Worm (Caenorhabditis elegans): Measurements from ENCODE around the gene nduc-2.

nduc-2 gene

ce11 chrIII:2814919-2815554, 28.4 kb downstream of the nduc-2 start, which contains the start of gene tufm-1:
tufm-1 (minus strand) TSS chrIII:2814969.
- no peak for TF ChIP-seq F13C5.2 (tag; optimal IDR thresholded peaks at IDR 0.05)
- no peak for TF ChIP-seq tra-4 (tag; optimal IDR thresholded peaks at IDR 0.05)
- no peak for TF ChIP-seq hnd-1 (tag; optimal IDR thresholded peaks at IDR 0.05)

- TF ChIP-seq pes-1 (GFP tag; IDR thresholded peaks at IDR 0.05): no peak
Measured at ce11 chrIII:2816205-2816923, 29.7 kb downstream of the nduc-2 start.

ce11 chrIII:2817847-2818246, 31.2 kb downstream of the nduc-2 start:
- TF ChIP-seq B0310.2 (tag; optimal IDR thresholded peaks at IDR 0.05) (no peak), ets-7 (tag; optimal IDR thresholded peaks at IDR 0.05) (no peak), tbx-11 (GFP tag; IDR thresholded peaks at IDR 0.05) (no peak), hnd-1 (tag; optimal IDR thresholded peaks at IDR 0.05) (no peak), hmbx-1 (tag; optimal IDR thresholded peaks at IDR 0.05) (no peak), ceh-13 (GFP tag; optimal IDR thresholded peaks at IDR 0.05) (no peak), scrt-1 (GFP tag; IDR thresholded peaks at IDR 0.05) (no peak), ceh-36 (tag; optimal IDR thresholded peaks at IDR 0.05) (no peak), tra-4 (tag; optimal IDR thresholded peaks at IDR 0.05) (no peak), sea-1 (GFP tag; conservative IDR thresholded peaks at IDR 0.05) (no peak), ama-1 (optimal IDR thresholded peaks at IDR 0.05) (no peak), hmg-4 (GFP tag; optimal IDR thresholded peaks at IDR 0.05) (no peak), flt-1 (GFP tag; IDR thresholded peaks at IDR 0.05) (no peak), tbx-37 (GFP tag; conservative IDR thresholded peaks at IDR 0.05) (no peak), aly-1 (tag; optimal IDR thresholded peaks at IDR 0.05) (no peak), pes-1 (GFP tag; IDR thresholded peaks at IDR 0.05) (no peak)

ce11 chrIII:2818980-2819379, 32.3 kb downstream of the nduc-2 start, which contains the start of gene pipp-4P:
pipp-4P (plus strand) TSS chrIII:2819280.
- TF ChIP-seq F13C5.2 (tag; optimal IDR thresholded peaks at IDR 0.05) (no peak), scrt-1 (GFP tag; IDR thresholded peaks at IDR 0.05) (no peak), hmbx-1 (tag; optimal IDR thresholded peaks at IDR 0.05) (no peak), ama-1 (optimal IDR thresholded peaks at IDR 0.05) (no peak), ets-7 (tag; optimal IDR thresholded peaks at IDR 0.05) (no peak), ceh-36 (tag; optimal IDR thresholded peaks at IDR 0.05) (no peak), B0310.2 (tag; optimal IDR thresholded peaks at IDR 0.05) (no peak), tbx-37 (GFP tag; conservative IDR thresholded peaks at IDR 0.05) (no peak), hnd-1 (tag; optimal IDR thresholded peaks at IDR 0.05) (no peak), aly-1 (tag; optimal IDR thresholded peaks at IDR 0.05) (no peak), tbx-11 (GFP tag; IDR thresholded peaks at IDR 0.05) (no peak), sea-1 (GFP tag; conservative IDR thresholded peaks at IDR 0.05) (no peak), flt-1 (GFP tag; IDR thresholded peaks at IDR 0.05) (no peak), ceh-13 (GFP tag; optimal IDR thresholded peaks at IDR 0.05) (no peak), tra-4 (tag; optimal IDR thresholded peaks at IDR 0.05) (no peak), pes-1 (GFP tag; IDR thresholded peaks at IDR 0.05) (no peak), hmg-4 (GFP tag; optimal IDR thresholded peaks at IDR 0.05) (no peak)

- no peak for TF ChIP-seq ets-7 (tag; optimal IDR thresholded peaks at IDR 0.05)
- no peak for TF ChIP-seq ceh-36 (tag; optimal IDR thresholded peaks at IDR 0.05)
- no peak for TF ChIP-seq F13C5.2 (tag; optimal IDR thresholded peaks at IDR 0.05)
- TF ChIP-seq ceh-13 (GFP tag; optimal IDR thresholded peaks at IDR 0.05): no peak
- no peak for TF ChIP-seq tbx-11 (GFP tag; IDR thresholded peaks at IDR 0.05)
- no peak for TF ChIP-seq hmbx-1 (tag; optimal IDR thresholded peaks at IDR 0.05)
- no peak for TF ChIP-seq hnd-1 (tag; optimal IDR thresholded peaks at IDR 0.05)
- no peak for TF ChIP-seq tra-4 (tag; optimal IDR thresholded peaks at IDR 0.05)
- TF ChIP-seq scrt-1 (GFP tag; IDR thresholded peaks at IDR 0.05): no peak
- no peak for TF ChIP-seq sea-1 (GFP tag; conservative IDR thresholded peaks at IDR 0.05)
- no peak for TF ChIP-seq B0310.2 (tag; optimal IDR thresholded peaks at IDR 0.05)
- TF ChIP-seq ama-1 (optimal IDR thresholded peaks at IDR 0.05): no peak
- no peak for TF ChIP-seq aly-1 (tag; optimal IDR thresholded peaks at IDR 0.05)
- no peak for TF ChIP-seq pes-1 (GFP tag; IDR thresholded peaks at IDR 0.05)
Measured at ce11 chrIII:2826770-2827169, 40.1 kb downstream of the nduc-2 start, which contains the start of gene Y71H2AM.1. Y71H2AM.1 (plus strand) TSS chrIII:2827070.

ce11 chrIII:2832483-2832882, 45.8 kb downstream of the nduc-2 start, which contains the start of gene Y71H2AM.29:
Y71H2AM.29 (plus strand) TSS chrIII:2832783.
- TF ChIP-seq ceh-36 (tag; optimal IDR thresholded peaks at IDR 0.05) (no peak), aly-1 (tag; optimal IDR thresholded peaks at IDR 0.05) (no peak), flt-1 (GFP tag; IDR thresholded peaks at IDR 0.05) (no peak), hnd-1 (tag; optimal IDR thresholded peaks at IDR 0.05) (no peak), ama-1 (optimal IDR thresholded peaks at IDR 0.05) (no peak), tbx-11 (GFP tag; IDR thresholded peaks at IDR 0.05) (no peak), scrt-1 (GFP tag; IDR thresholded peaks at IDR 0.05) (no peak), hmbx-1 (tag; optimal IDR thresholded peaks at IDR 0.05) (no peak), sea-1 (GFP tag; conservative IDR thresholded peaks at IDR 0.05) (no peak), hmg-4 (GFP tag; optimal IDR thresholded peaks at IDR 0.05) (no peak), tra-4 (tag; optimal IDR thresholded peaks at IDR 0.05) (no peak), tbx-37 (GFP tag; conservative IDR thresholded peaks at IDR 0.05) (no peak), ets-7 (tag; optimal IDR thresholded peaks at IDR 0.05) (no peak), ceh-13 (GFP tag; optimal IDR thresholded peaks at IDR 0.05) (no peak), pes-1 (GFP tag; IDR thresholded peaks at IDR 0.05) (no peak), B0310.2 (tag; optimal IDR thresholded peaks at IDR 0.05) (no peak), F13C5.2 (tag; optimal IDR thresholded peaks at IDR 0.05) (no peak)

- no peak for TF ChIP-seq aly-1 (tag; optimal IDR thresholded peaks at IDR 0.05)
- TF ChIP-seq hmbx-1 (tag; optimal IDR thresholded peaks at IDR 0.05): no peak
- TF ChIP-seq F13C5.2 (tag; optimal IDR thresholded peaks at IDR 0.05): no peak
- TF ChIP-seq sea-1 (GFP tag; conservative IDR thresholded peaks at IDR 0.05): no peak
- no peak for TF ChIP-seq ets-7 (tag; optimal IDR thresholded peaks at IDR 0.05)
- no peak for TF ChIP-seq tbx-37 (GFP tag; conservative IDR thresholded peaks at IDR 0.05)
- no peak for TF ChIP-seq B0310.2 (tag; optimal IDR thresholded peaks at IDR 0.05)
- no peak for TF ChIP-seq flt-1 (GFP tag; IDR thresholded peaks at IDR 0.05)
- TF ChIP-seq ama-1 (optimal IDR thresholded peaks at IDR 0.05): no peak
- no peak for TF ChIP-seq pes-1 (GFP tag; IDR thresholded peaks at IDR 0.05)
- no peak for TF ChIP-seq hnd-1 (tag; optimal IDR thresholded peaks at IDR 0.05)
- no peak for TF ChIP-seq hmg-4 (GFP tag; optimal IDR thresholded peaks at IDR 0.05)
- TF ChIP-seq scrt-1 (GFP tag; IDR thresholded peaks at IDR 0.05): no peak
- TF ChIP-seq tbx-11 (GFP tag; IDR thresholded peaks at IDR 0.05): no peak
Measured at ce11 chrIII:2834363-2834762, 47.7 kb downstream of the nduc-2 start, which contains the start of gene txdc-17. txdc-17 (plus strand) TSS chrIII:2834663.
